Worm (Caenorhabditis elegans): ENCODE results near the gene F54H5.2.

- no peak for TF ChIP-seq him-1 (tag; optimal IDR thresholded peaks at IDR 0.05)
- TF ChIP-seq dao-5 (tag; optimal IDR thresholded peaks at IDR 0.05) = no peak
Observed at ce11 chrII:6642180-6642579, 14.9 kb downstream of the F54H5.2 start.
